Fruit fly (Drosophila melanogaster) whole organism, embryonic: ENCODE results near the gene gig.

Experiments
- Atf3 ChIP-seq: fragments of 200-800 bp; sonication (Bioruptor generic); optimal IDR thresholded peaks from 3 replicates; lab custom pipeline; 2016; ENCODE audit warnings: missing biosample characterization, missing genetic modification characterization
- Bgb ChIP-seq: fragments of 200-800 bp; sonication (Bioruptor generic); IDR thresholded peaks from 2 replicates; pipeline ENCODE4 v1.3.6; 2022; ENCODE audit warnings: missing biosample characterization, missing genetic modification characterization; ENCODE audit not compliant: partially characterized antibody
- BtbVII ChIP-seq: fragments of 200-800 bp; sonication (Bioruptor generic); optimal IDR thresholded peaks from 3 replicates; lab custom pipeline; 2017; ENCODE audit warnings: missing biosample characterization, mild to moderate bottlenecking, missing genetic modification characterization
- CG10267 ChIP-seq: fragments of 200-800 bp; sonication (Bioruptor generic); optimal IDR thresholded peaks from 2 replicates; lab custom pipeline; 2018; ENCODE audit warnings: missing biosample characterization, mild to moderate bottlenecking, missing genetic modification characterization, moderate library complexity
- CG10543 ChIP-seq: fragments of 200-800 bp; sonication (Bioruptor generic); optimal IDR thresholded peaks from 3 replicates; lab custom pipeline; 2017; ENCODE audit warnings: missing biosample characterization, mild to moderate bottlenecking, missing genetic modification characterization, moderate library complexity
- CG10565 ChIP-seq: fragments of 200-800 bp; sonication (Bioruptor generic); optimal IDR thresholded peaks from 3 replicates; lab custom pipeline; 2016; ENCODE audit warnings: missing biosample characterization, mild to moderate bottlenecking, missing genetic modification characterization
- CG1647 ChIP-seq: fragments of 200-800 bp; sonication (Bioruptor generic); optimal IDR thresholded peaks from 3 replicates; lab custom pipeline; 2016; ENCODE audit warnings: missing biosample characterization, missing genetic modification characterization
- CG17568 ChIP-seq: fragments of 200-800 bp; sonication (Bioruptor generic); optimal IDR thresholded peaks from 2 replicates; lab custom pipeline; 2018; ENCODE audit warnings: missing biosample characterization, mild to moderate bottlenecking, missing genetic modification characterization, moderate library complexity
- CG17829 ChIP-seq: fragments of 200-800 bp; optimal IDR thresholded peaks from 2 replicates; lab custom pipeline; 2019; ENCODE audit warnings: missing biosample characterization, mild to moderate bottlenecking, missing genetic modification characterization, moderate library complexity
- CG18476 ChIP-seq: fragments of 200-800 bp; sonication (Bioruptor generic); optimal IDR thresholded peaks from 2 replicates; lab custom pipeline; 2016; ENCODE audit warnings: missing biosample characterization, mild to moderate bottlenecking, missing genetic modification characterization
- CG34422 ChIP-seq: fragments of 200-800 bp; sonication (Bioruptor generic); IDR thresholded peaks from 3 replicates; pipeline ENCODE4 v1.3.6; 2022; ENCODE audit warnings: missing biosample characterization, missing genetic modification characterization
- CG4282 ChIP-seq: fragments of 200-800 bp; sonication (Bioruptor generic); optimal IDR thresholded peaks from 2 replicates; lab custom pipeline; 2016; ENCODE audit warnings: missing biosample characterization, missing genetic modification characterization
- CG6765 ChIP-seq: fragments of 200-800 bp; sonication (Bioruptor generic); optimal IDR thresholded peaks from 3 replicates; lab custom pipeline; 2017; ENCODE audit warnings: missing biosample characterization, mild to moderate bottlenecking, missing genetic modification characterization
- CG7372 ChIP-seq: fragments of 200-800 bp; sonication (Bioruptor generic); IDR thresholded peaks from 2 replicates; pipeline ENCODE4 v1.3.6; 2022; ENCODE audit warnings: missing biosample characterization, missing genetic modification characterization
- CG8359 ChIP-seq: fragments of 200-800 bp; sonication (Bioruptor generic); optimal IDR thresholded peaks from 2 replicates; lab custom pipeline; 2017; ENCODE audit warnings: missing biosample characterization, mild to moderate bottlenecking, missing genetic modification characterization, borderline replicate concordance
- Dad ChIP-seq: fragments of 200-800 bp; sonication (Bioruptor generic); optimal IDR thresholded peaks from 3 replicates; lab custom pipeline; 2016; ENCODE audit warnings: missing biosample characterization, missing genetic modification characterization
- Dbx ChIP-seq: fragments of 200-800 bp; sonication (Bioruptor generic); IDR thresholded peaks from 3 replicates; pipeline ENCODE4 v1.3.6; 2022; ENCODE audit warnings: missing biosample characterization, missing genetic modification characterization
- Dek ChIP-seq: fragments of 200-800 bp; sonication (Bioruptor generic); optimal IDR thresholded peaks from 3 replicates; lab custom pipeline; 2019; ENCODE audit warnings: missing biosample characterization, mild to moderate bottlenecking, missing genetic modification characterization, moderate library complexity
- Fer3 ChIP-seq: fragments of 200-800 bp; sonication (Bioruptor generic); optimal IDR thresholded peaks from 2 replicates; lab custom pipeline; 2018; ENCODE audit warnings: missing biosample characterization, mild to moderate bottlenecking, missing genetic modification characterization, moderate library complexity
- Gsc ChIP-seq: fragments of 200-800 bp; sonication (Bioruptor generic); IDR thresholded peaks from 2 replicates; pipeline ENCODE4 v1.3.6; 2022; ENCODE audit warnings: missing biosample characterization, missing genetic modification characterization
- Hand ChIP-seq: fragments of 200-800 bp; sonication (Bioruptor generic); optimal IDR thresholded peaks from 2 replicates; lab custom pipeline; 2017; ENCODE audit warnings: mild to moderate bottlenecking, missing biosample characterization, missing genetic modification reagents, missing genetic modification characterization
- Hmr ChIP-seq: fragments of 200-800 bp; sonication (Bioruptor generic); optimal IDR thresholded peaks from 3 replicates; lab custom pipeline; 2017; ENCODE audit warnings: mild to moderate bottlenecking, missing biosample characterization, missing genetic modification reagents, missing genetic modification characterization
- MTF-1 ChIP-seq: fragments of 200-800 bp; sonication (Bioruptor generic); optimal IDR thresholded peaks from 2 replicates; lab custom pipeline; 2018; ENCODE audit warnings: missing biosample characterization, mild to moderate bottlenecking, missing genetic modification characterization, borderline replicate concordance
- Nf-YA ChIP-seq: fragments of 200-800 bp; sonication (Bioruptor generic); IDR thresholded peaks from 2 replicates; pipeline ENCODE4 v1.3.6; 2022; ENCODE audit warnings: missing biosample characterization, missing genetic modification characterization
- Opbp ChIP-seq: fragments of 200-800 bp; sonication (Bioruptor generic); IDR thresholded peaks from 3 replicates; pipeline ENCODE4 v1.3.6; 2022; ENCODE audit warnings: missing biosample characterization, missing genetic modification characterization; ENCODE audit not compliant: partially characterized antibody
- Spps ChIP-seq: fragments of 200-800 bp; sonication (Bioruptor generic); optimal IDR thresholded peaks from 2 replicates; lab custom pipeline; 2018; ENCODE audit warnings: missing biosample characterization, mild to moderate bottlenecking, missing genetic modification characterization
- TFAM ChIP-seq: fragments of 200-800 bp; sonication (Bioruptor generic); optimal IDR thresholded peaks from 2 replicates; lab custom pipeline; 2017; ENCODE audit warnings: missing biosample characterization, missing genetic modification characterization, inconsistent platforms
- ab ChIP-seq: fragments of 200-800 bp; sonication (Bioruptor generic); optimal IDR thresholded peaks from 2 replicates; lab custom pipeline; 2016; ENCODE audit warnings: missing biosample characterization, missing genetic modification characterization
- al ChIP-seq: fragments of 200-800 bp; sonication (Bioruptor generic); IDR thresholded peaks from 2 replicates; pipeline ENCODE4 v1.3.6; 2022; ENCODE audit warnings: missing biosample characterization, missing genetic modification characterization
- ara ChIP-seq: fragments of 200-800 bp; sonication (Bioruptor generic); IDR thresholded peaks from 2 replicates; pipeline ENCODE4 v1.3.6; 2022; ENCODE audit warnings: missing biosample characterization, missing genetic modification characterization
- ase ChIP-seq: fragments of 200-800 bp; sonication (Bioruptor generic); IDR thresholded peaks from 3 replicates; pipeline ENCODE4 v1.3.6; 2022; ENCODE audit warnings: missing biosample characterization, missing genetic modification characterization
- btn ChIP-seq: fragments of 200-800 bp; sonication (Bioruptor generic); optimal IDR thresholded peaks from 2 replicates; lab custom pipeline; 2016; ENCODE audit warnings: missing biosample characterization, missing genetic modification characterization
- chif ChIP-seq, 2 experiments: fragments of 200-800 bp; sonication (Bioruptor generic); optimal IDR thresholded peaks; 3 replicates each; lab custom pipeline; 2016; ENCODE audit warnings: missing biosample characterization in 2 of 2, missing genetic modification characterization in 2 of 2
- chm ChIP-seq: fragments of 200-800 bp; sonication (Bioruptor generic); IDR thresholded peaks from 2 replicates; pipeline ENCODE4 v1.3.6; 2022; ENCODE audit warnings: missing biosample characterization, missing genetic modification characterization
- chn ChIP-seq: fragments of 200-800 bp; sonication (Bioruptor generic); optimal IDR thresholded peaks from 2 replicates; lab custom pipeline; 2016; ENCODE audit warnings: missing biosample characterization, missing genetic modification characterization
- ci ChIP-seq: fragments of 200-800 bp; sonication (Bioruptor generic); IDR thresholded peaks from 3 replicates; pipeline ENCODE4 v1.3.6; 2022; ENCODE audit warnings: missing biosample characterization, missing genetic modification characterization
- croc ChIP-seq: fragments of 200-800 bp; sonication (Bioruptor generic); conservative IDR thresholded peaks from 3 replicates; pipeline ENCODE4 v1.3.6; 2022; ENCODE audit warnings: missing biosample characterization, missing genetic modification characterization
- crol ChIP-seq: fragments of 200-800 bp; sonication (Bioruptor generic); IDR thresholded peaks from 2 replicates; pipeline ENCODE4 v1.3.6; 2022; ENCODE audit warnings: missing biosample characterization, missing genetic modification characterization
- exex ChIP-seq: fragments of 200-800 bp; sonication (Bioruptor generic); optimal IDR thresholded peaks from 4 replicates; lab custom pipeline; 2018; ENCODE audit warnings: missing biosample characterization, mild to moderate bottlenecking, missing genetic modification characterization, moderate library complexity
- gce ChIP-seq: fragments of 200-800 bp; sonication (Bioruptor generic); IDR thresholded peaks from 3 replicates; pipeline ENCODE4 v1.3.6; 2022; ENCODE audit warnings: missing biosample characterization, missing genetic modification characterization
- kay ChIP-seq: fragments of 200-800 bp; sonication (Bioruptor generic); optimal IDR thresholded peaks from 2 replicates; lab custom pipeline; 2016; ENCODE audit warnings: missing biosample characterization, missing genetic modification characterization
- lilli ChIP-seq: fragments of 200-800 bp; sonication (Bioruptor generic); optimal IDR thresholded peaks from 3 replicates; lab custom pipeline; 2016; ENCODE audit warnings: missing biosample characterization, missing genetic modification characterization
- p53 ChIP-seq: fragments of 200-800 bp; sonication (Bioruptor generic); optimal IDR thresholded peaks from 2 replicates; lab custom pipeline; 2016; ENCODE audit warnings: missing biosample characterization, missing genetic modification characterization
- scrt ChIP-seq: fragments of 200-800 bp; sonication (Bioruptor generic); optimal IDR thresholded peaks from 2 replicates; lab custom pipeline; 2018; ENCODE audit warnings: missing biosample characterization, mild to moderate bottlenecking, missing genetic modification characterization, moderate library complexity
- tll ChIP-seq, 2 experiments: fragments of 200-800 bp in 1 of 2; fragments of >200 bp in 1 of 2; sonication (Bioruptor generic) in 1 of 2; optimal IDR thresholded peaks; 2 replicates each; lab custom pipeline; 2017 to 2019; ENCODE audit warnings: missing biosample characterization in 2 of 2, missing genetic modification characterization in 2 of 2, mild to moderate bottlenecking in 1 of 2, moderate library complexity in 1 of 2
- tx ChIP-seq: fragments of 200-800 bp; sonication (Bioruptor generic); optimal IDR thresholded peaks from 2 replicates; lab custom pipeline; 2016; ENCODE audit warnings: missing biosample characterization, missing genetic modification characterization
- unpg ChIP-seq: fragments of 200-800 bp; sonication (Bioruptor generic); optimal IDR thresholded peaks from 3 replicates; lab custom pipeline; 2018; ENCODE audit warnings: missing biosample characterization, mild to moderate bottlenecking, missing genetic modification characterization, moderate library complexity
- vnd ChIP-seq: fragments of 200-800 bp; sonication (Bioruptor generic); IDR thresholded peaks from 3 replicates; pipeline ENCODE4 v1.3.6; 2022; ENCODE audit warnings: missing biosample characterization, missing genetic modification characterization; ENCODE audit not compliant: partially characterized antibody
- wdn ChIP-seq: fragments of 200-800 bp; sonication (Bioruptor generic); IDR thresholded peaks from 2 replicates; pipeline ENCODE4 v1.3.6; 2022; ENCODE audit warnings: missing biosample characterization, missing genetic modification characterization
- zfh1 ChIP-seq: fragments of 200-800 bp; sonication (Bioruptor generic); IDR thresholded peaks from 3 replicates; pipeline ENCODE4 v1.3.6; 2022; ENCODE audit warnings: missing biosample characterization, missing genetic modification characterization
- zfh2 ChIP-seq: fragments of 200-800 bp; sonication (Bioruptor generic); optimal IDR thresholded peaks from 2 replicates; lab custom pipeline; 2016; ENCODE audit warnings: missing biosample characterization, missing genetic modification characterization

Gene gig

DNA sequence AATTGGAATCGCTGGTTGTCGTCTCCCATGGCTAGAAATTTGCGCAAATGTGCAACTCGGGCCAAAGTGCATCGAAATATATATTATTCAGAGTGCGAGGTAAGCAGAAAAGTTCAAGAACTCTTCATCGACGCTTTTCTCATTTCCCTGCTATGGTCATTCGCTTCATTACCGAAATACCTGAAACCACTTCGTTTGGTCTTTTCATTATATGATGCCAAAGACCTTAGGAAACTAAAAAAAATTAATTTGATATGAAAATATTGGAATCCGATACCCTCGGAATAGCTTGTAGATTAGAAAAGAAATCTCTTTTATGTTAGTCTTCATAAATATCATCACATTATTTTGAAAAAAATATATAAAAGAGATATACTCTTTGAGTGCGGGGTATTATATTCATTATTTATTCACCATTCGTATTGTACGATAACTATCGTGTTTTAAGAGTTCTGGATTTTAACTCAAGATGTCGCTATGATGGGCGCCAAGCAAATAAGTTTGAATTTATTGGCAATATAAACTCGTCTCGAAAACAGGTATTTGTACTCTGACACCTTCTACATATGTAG lies 16.1 kb upstream of the gig start, which contains the start of gene CG14187 (continued):
- TF ChIP-seq TFAM (GFP tag; lab: Kevin White, UChicago): no peak
- no peak for TF ChIP-seq CG10543
- no peak for TF ChIP-seq exex (tag; lab: Kevin White, UChicago)
- no peak for TF ChIP-seq btn (GFP tag; lab: Kevin White, UChicago)
- TF ChIP-seq Bgb (GFP tag; lab: Robert Waterston, UW): peak; percentile 74
- no peak for TF ChIP-seq Atf3 (GFP tag; lab: Kevin White, UChicago)
- TF ChIP-seq kay (GFP tag; lab: Kevin White, UChicago): no peak
- TF ChIP-seq scrt (GFP tag; lab: Kevin White, UChicago): no peak
- no peak for TF ChIP-seq CG17568
- no peak for TF ChIP-seq Dek (tag; lab: Kevin White, UChicago)
- no peak for TF ChIP-seq wdn
- TF ChIP-seq ara (GFP tag; lab: Robert Waterston, UW): no peak
- TF ChIP-seq CG10267: no peak
- peak; percentile 8 for TF ChIP-seq Fer3 (tag; lab: Kevin White, UChicago)
- TF ChIP-seq Spps: no peak
- TF ChIP-seq MTF-1 (GFP tag; lab: Kevin White, UChicago): no peak
- no peak for TF ChIP-seq chn (GFP tag; lab: Kevin White, UChicago)
- TF ChIP-seq Opbp (GFP tag; lab: Robert Waterston, UW): no peak; the same call in 2 of the 3 replicates
- TF ChIP-seq ase (GFP tag; lab: Robert Waterston, UW): no peak
- no peak for TF ChIP-seq Hmr (GFP tag; lab: Kevin White, UChicago)
- no peak for TF ChIP-seq vnd (GFP tag; lab: Robert Waterston, UW)
- no peak for TF ChIP-seq Hand (GFP tag; lab: Kevin White, UChicago)
- TF ChIP-seq tll (GFP tag; optimal IDR thresholded peaks at IDR 0.05; lab: Kevin White, UChicago): no peak
- TF ChIP-seq unpg (GFP tag; lab: Kevin White, UChicago): peak; percentile 32
- TF ChIP-seq Dbx (GFP tag; lab: Robert Waterston, UW): no peak
- TF ChIP-seq CG10565 (GFP tag; lab: Kevin White, UChicago): no peak
- peak; percentile 9 for TF ChIP-seq CG17829
- no peak for TF ChIP-seq ab
- TF ChIP-seq Gsc (GFP tag; lab: Robert Waterston, UW): no peak
- TF ChIP-seq crol (GFP tag; lab: Robert Waterston, UW): no peak
- no peak for TF ChIP-seq al
- no peak for TF ChIP-seq CG7372 (GFP tag; lab: Robert Waterston, UW)
- no peak for TF ChIP-seq croc
- no peak for TF ChIP-seq CG6765 (GFP tag; lab: Kevin White, UChicago)
- TF ChIP-seq tx (GFP tag; lab: Kevin White, UChicago): no peak
- no peak for TF ChIP-seq BtbVII (GFP tag; lab: Kevin White, UChicago)
- TF ChIP-seq Dad (GFP tag; lab: Kevin White, UChicago): no peak
- TF ChIP-seq chif (GFP tag; optimal IDR thresholded peaks at IDR 0.05; lab: Kevin White, UChicago): no peak
- no peak for TF ChIP-seq CG8359 (GFP tag; lab: Kevin White, UChicago)
- no peak for TF ChIP-seq zfh1
- TF ChIP-seq CG4282 (GFP tag; lab: Kevin White, UChicago): no peak
- TF ChIP-seq CG1647 (GFP tag; lab: Kevin White, UChicago): no peak
- TF ChIP-seq Nf-YA (GFP tag; lab: Robert Waterston, UW): no peak
- TF ChIP-seq CG18476: no peak
- no peak for TF ChIP-seq p53 (GFP tag; lab: Kevin White, UChicago)
- TF ChIP-seq CG34422 (GFP tag; lab: Robert Waterston, UW): 0 out of 3 replicates have a peak, but pooled peaks have one; percentile 22
- no peak for TF ChIP-seq chm (GFP tag; lab: Robert Waterston, UW)
- no peak for TF ChIP-seq zfh2 (GFP tag; lab: Kevin White, UChicago)
- TF ChIP-seq lilli (GFP tag; lab: Kevin White, UChicago): no peak
- peak; percentile 38; the same call in 1 of the 3 replicates for TF ChIP-seq ci
- no peak for TF ChIP-seq gce (GFP tag; lab: Robert Waterston, UW)
